Worm (Caenorhabditis elegans) whole organism, L3 larva: ENCODE results near the gene fipr-16.

Experiments used
- R02D3.7 ChIP-seq: fragments of 150-350 bp; optimal IDR thresholded peaks from 2 replicates; lab custom pipeline; 2014; ENCODE audit warnings: missing biosample characterization, missing genetic modification characterization
- aly-2 ChIP-seq: fragments of 150-350 bp; optimal IDR thresholded peaks from 2 replicates; lab custom pipeline; 2014; ENCODE audit warnings: missing biosample characterization, missing genetic modification characterization
- ama-1 ChIP-seq: fragments of 150-350 bp; optimal IDR thresholded peaks from 2 replicates; lab custom pipeline; 2018
- ceh-16 ChIP-seq: sonication (generic microtip); optimal IDR thresholded peaks from 2 replicates; lab custom pipeline; 2017; ENCODE audit warnings: missing biosample characterization, missing genetic modification characterization
- ceh-28 ChIP-seq: fragments of 150-350 bp; optimal IDR thresholded peaks from 2 replicates; lab custom pipeline; 2014; ENCODE audit warnings: missing biosample characterization, missing genetic modification reagents, missing genetic modification characterization
- ceh-82 ChIP-seq: fragments of 150-350 bp; optimal IDR thresholded peaks from 2 replicates; lab custom pipeline; 2014; ENCODE audit warnings: missing biosample characterization, missing genetic modification characterization
- ceh-9 ChIP-seq: sonication (generic microtip); optimal IDR thresholded peaks from 2 replicates; lab custom pipeline; 2018; ENCODE audit warnings: missing biosample characterization, missing genetic modification characterization
- daf-12 ChIP-seq: fragments of 150-350 bp; optimal IDR thresholded peaks from 2 replicates; lab custom pipeline; 2014; ENCODE audit warnings: missing biosample characterization, missing genetic modification reagents, missing genetic modification characterization
- egl-27 ChIP-seq: sonication (generic microtip); optimal IDR thresholded peaks from 4 replicates; lab custom pipeline; 2017; ENCODE audit warnings: missing biosample characterization, missing genetic modification reagents, missing genetic modification characterization
- egl-5 ChIP-seq: fragments of 150-350 bp; optimal IDR thresholded peaks from 2 replicates; lab custom pipeline; 2017; ENCODE audit warnings: missing biosample characterization, missing genetic modification reagents, missing genetic modification characterization, inconsistent platforms
- elt-1 ChIP-seq: fragments of 150-350 bp; optimal IDR thresholded peaks from 2 replicates; lab custom pipeline; 2014; ENCODE audit warnings: missing biosample characterization, missing genetic modification characterization
- eor-1 ChIP-seq, 2 experiments: fragments of 150-350 bp; optimal IDR thresholded peaks; 2 replicates each; lab custom pipeline; 2014 to 2018; ENCODE audit warnings: missing biosample characterization in 2 of 2, missing genetic modification characterization in 2 of 2
- fkh-10 ChIP-seq: sonication (generic microtip); optimal IDR thresholded peaks from 2 replicates; lab custom pipeline; 2017; ENCODE audit warnings: missing biosample characterization, missing genetic modification reagents, missing genetic modification characterization
- fkh-2 ChIP-seq: fragments of 150-350 bp; optimal IDR thresholded peaks from 2 replicates; lab custom pipeline; 2014; ENCODE audit warnings: missing biosample characterization, missing genetic modification reagents, missing genetic modification characterization
- hmg-11 ChIP-seq: sonication (generic microtip); optimal IDR thresholded peaks from 2 replicates; lab custom pipeline; 2016; ENCODE audit warnings: missing genetic modification characterization, missing compliant biosample characterization
- jun-1 ChIP-seq: fragments of 150-350 bp; optimal IDR thresholded peaks from 2 replicates; lab custom pipeline; 2014; ENCODE audit warnings: missing biosample characterization, missing genetic modification reagents, missing genetic modification characterization
- lin-15B ChIP-seq: fragments of 150-350 bp; optimal IDR thresholded peaks from 2 replicates; lab custom pipeline; 2014; ENCODE audit warnings: missing biosample characterization, missing genetic modification characterization
- lin-39 ChIP-seq: fragments of 150-350 bp; optimal IDR thresholded peaks from 2 replicates; lab custom pipeline; 2018; ENCODE audit warnings: missing biosample characterization, missing genetic modification reagents, missing genetic modification characterization
- mdl-1 ChIP-seq: fragments of 150-350 bp; optimal IDR thresholded peaks from 2 replicates; lab custom pipeline; 2014; ENCODE audit warnings: missing biosample characterization, missing genetic modification characterization
- nfya-1 ChIP-seq: sonication (generic microtip); optimal IDR thresholded peaks from 2 replicates; lab custom pipeline; 2017; ENCODE audit warnings: missing genetic modification characterization, mild to moderate bottlenecking, missing compliant biosample characterization, antibody characterized with exemption, moderate library complexity; ENCODE audit not compliant: insufficient read depth
- nhr-11 ChIP-seq: fragments of 150-350 bp; optimal IDR thresholded peaks from 2 replicates; lab custom pipeline; 2014; ENCODE audit warnings: missing biosample characterization, missing genetic modification characterization
- nhr-12 ChIP-seq: fragments of 150-350 bp; optimal IDR thresholded peaks from 2 replicates; lab custom pipeline; 2014; ENCODE audit warnings: missing biosample characterization, missing genetic modification characterization
- nhr-23 ChIP-seq: fragments of 150-350 bp; optimal IDR thresholded peaks from 2 replicates; lab custom pipeline; 2014; ENCODE audit warnings: missing biosample characterization, missing genetic modification reagents, missing genetic modification characterization
- nhr-25 ChIP-seq: sonication (generic microtip); optimal IDR thresholded peaks from 2 replicates; lab custom pipeline; 2017; ENCODE audit warnings: missing biosample characterization, missing genetic modification characterization
- nhr-28 ChIP-seq: fragments of 150-350 bp; optimal IDR thresholded peaks from 2 replicates; lab custom pipeline; 2014; ENCODE audit warnings: missing biosample characterization, missing genetic modification characterization
- nhr-43 ChIP-seq: sonication (generic microtip); optimal IDR thresholded peaks from 2 replicates; lab custom pipeline; 2016; ENCODE audit warnings: mild to moderate bottlenecking, missing genetic modification characterization, missing compliant biosample characterization; ENCODE audit not compliant: poor library complexity, severe bottlenecking
- nhr-67 ChIP-seq: fragments of 150-350 bp; optimal IDR thresholded peaks from 2 replicates; lab custom pipeline; 2014; ENCODE audit warnings: missing biosample characterization, missing genetic modification characterization
- nhr-76 ChIP-seq: fragments of 150-350 bp; sonication (generic microtip); optimal IDR thresholded peaks from 5 replicates; lab custom pipeline; 2014; ENCODE audit warnings: missing biosample characterization, missing genetic modification characterization
- nhr-77 ChIP-seq: fragments of 150-350 bp; optimal IDR thresholded peaks from 2 replicates; lab custom pipeline; 2014; ENCODE audit warnings: missing biosample characterization, missing genetic modification characterization
- pqm-1 ChIP-seq: fragments of 150-350 bp; optimal IDR thresholded peaks from 2 replicates; lab custom pipeline; 2017; ENCODE audit warnings: missing biosample characterization, missing genetic modification characterization, inconsistent platforms
- skn-1 ChIP-seq: fragments of 150-350 bp; optimal IDR thresholded peaks from 2 replicates; lab custom pipeline; 2014; ENCODE audit warnings: missing biosample characterization, missing genetic modification characterization
- snpc-4 ChIP-seq: fragments of 150-350 bp; optimal IDR thresholded peaks from 2 replicates; lab custom pipeline; 2014; ENCODE audit warnings: missing biosample characterization, missing genetic modification characterization
- tbx-2 ChIP-seq: sonication (generic microtip); optimal IDR thresholded peaks from 2 replicates; lab custom pipeline; 2016; ENCODE audit warnings: mild to moderate bottlenecking, missing genetic modification characterization, missing compliant biosample characterization
- unc-39 ChIP-seq: sonication (generic microtip); optimal IDR thresholded peaks from 4 replicates; lab custom pipeline; 2017; ENCODE audit warnings: missing biosample characterization, missing genetic modification characterization
- zag-1 ChIP-seq: fragments of 150-350 bp; optimal IDR thresholded peaks from 2 replicates; lab custom pipeline; 2014; ENCODE audit warnings: missing biosample characterization, missing genetic modification characterization
- ztf-4 ChIP-seq: fragments of 150-350 bp; optimal IDR thresholded peaks from 2 replicates; lab custom pipeline; 2014; ENCODE audit warnings: missing biosample characterization, missing genetic modification characterization

The fipr-16 gene

ce11 chrIII:8621982-8622381 lies 31.2 kb upstream of the fipr-16 start:
- TF ChIP-seq nhr-43 (no peak), nhr-12 (tag; lab: Kevin White, UChicago) (no peak), ztf-4 (tag; lab: Kevin White, UChicago) (no peak), nfya-1 (tag; lab: Kevin White, UChicago) (no peak), ama-1 (lab: Kevin White, UChicago) (no peak), nhr-76 (tag; lab: Kevin White, UChicago) (no peak), mdl-1 (no peak), nhr-67 (tag; lab: Kevin White, UChicago) (no peak), ceh-9 (tag; lab: Kevin White, UChicago) (no peak), nhr-23 (tag; lab: Kevin White, UChicago) (no peak), hmg-11 (no peak), tbx-2 (no peak), skn-1 (tag; lab: Kevin White, UChicago) (no peak), egl-27 (tag; lab: Kevin White, UChicago) (no peak), snpc-4 (tag; lab: Kevin White, UChicago) (no peak), aly-2 (tag; lab: Kevin White, UChicago) (no peak), elt-1 (no peak), lin-39 (no peak), pqm-1 (tag; lab: Kevin White, UChicago) (no peak), eor-1 (tag; optimal IDR thresholded peaks at IDR 0.05; lab: Kevin White, UChicago) (no peak)

ce11 chrIII:8621002-8621401 lies 30.2 kb upstream of the fipr-16 start:
- TF ChIP-seq skn-1 (tag; lab: Kevin White, UChicago) (no peak), lin-39 (no peak), daf-12 (tag; lab: Kevin White, UChicago) (no peak), elt-1 (peak; percentile 94), lin-15B (tag; lab: Kevin White, UChicago) (no peak), nhr-23 (tag; lab: Kevin White, UChicago) (peak; percentile 30), ama-1 (lab: Kevin White, UChicago) (no peak), jun-1 (tag; lab: Kevin White, UChicago) (no peak), ceh-16 (tag; lab: Kevin White, UChicago) (no peak), nfya-1 (tag; lab: Kevin White, UChicago) (peak; percentile 87), nhr-25 (tag; lab: Kevin White, UChicago) (peak; percentile 42), unc-39 (no peak), fkh-2 (tag; lab: Kevin White, UChicago) (no peak)
- TF ChIP-seq, all 47 proteins: peak for 4

- TF ChIP-seq ztf-4 (tag; lab: Kevin White, UChicago) (no peak), nhr-28 (tag; lab: Kevin White, UChicago) (no peak), R02D3.7 (tag; lab: Kevin White, UChicago) (no peak), hmg-11 (no peak), egl-5 (no peak)
Measured at ce11 chrIII:8620259-8620658, 29.5 kb upstream of the fipr-16 start.

ce11 chrIII:8618412-8618960 lies 27.7 kb upstream of the fipr-16 start, which contains the start of gene C13G5.2:
C13G5.2 (minus strand) TSS chrIII:8618462.
- no peak for TF ChIP-seq nhr-25 (tag; lab: Kevin White, UChicago)

- no peak for TF ChIP-seq nhr-28 (tag; lab: Kevin White, UChicago)
- TF ChIP-seq ceh-82 (tag; lab: Kevin White, UChicago), result no peak
- TF ChIP-seq fkh-10 (GFP tag; lab: Kevin White, UChicago), result no peak
- no peak for TF ChIP-seq nhr-77 (tag; lab: Kevin White, UChicago)
- no peak for TF ChIP-seq nhr-25 (tag; lab: Kevin White, UChicago)
- TF ChIP-seq ama-1 (lab: Kevin White, UChicago), result no peak
- TF ChIP-seq egl-27 (tag; lab: Kevin White, UChicago), result no peak
- TF ChIP-seq R02D3.7 (tag; lab: Kevin White, UChicago), result no peak
- TF ChIP-seq nhr-11 (tag; lab: Kevin White, UChicago), result no peak
- no peak for TF ChIP-seq tbx-2
- no peak for TF ChIP-seq jun-1 (tag; lab: Kevin White, UChicago)
- no peak for TF ChIP-seq ceh-9 (tag; lab: Kevin White, UChicago)
- no peak for TF ChIP-seq zag-1
- no peak for TF ChIP-seq nhr-23 (tag; lab: Kevin White, UChicago)
- no peak for TF ChIP-seq fkh-2 (tag; lab: Kevin White, UChicago)
- TF ChIP-seq aly-2 (tag; lab: Kevin White, UChicago), result no peak
- TF ChIP-seq ceh-28 (tag; lab: Kevin White, UChicago), result no peak
Measured at ce11 chrIII:8616587-8616986, 25.8 kb upstream of the fipr-16 start, which contains the start of gene C06E1.11. C06E1.11 (minus strand) TSS chrIII:8616687.
